Worm (Caenorhabditis elegans): ENCODE results near the gene cyp-33C5.

The cyp-33C5 gene

DNA sequence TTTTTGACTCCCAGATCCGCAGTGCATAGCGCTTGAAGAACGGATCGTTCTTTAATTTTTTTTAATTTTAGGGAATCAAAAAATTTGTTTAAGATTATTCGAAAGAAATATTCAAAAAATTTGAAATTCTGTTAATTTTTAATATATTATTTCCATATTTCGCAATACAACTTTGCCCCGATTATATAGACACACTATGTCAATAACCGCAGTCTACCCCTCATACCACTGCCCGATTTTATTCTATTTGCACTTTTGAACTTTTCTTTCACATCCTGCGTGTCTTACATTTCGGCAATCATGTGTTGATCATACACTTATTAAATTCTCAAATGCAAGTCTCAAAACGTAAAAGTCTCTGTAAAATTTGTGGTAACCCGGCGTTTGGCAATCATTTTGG, 26.0 kb upstream of the cyp-33C5 start, which contains the start of gene nhr-56 (continued):
- TF ChIP-seq nhr-102 (tag; optimal IDR thresholded peaks at IDR 0.05) = peak; percentile 21
- TF ChIP-seq dpl-1 (GFP tag; optimal IDR thresholded peaks at IDR 0.05) = no peak
- no peak for TF ChIP-seq mdt-29 (GFP tag; IDR thresholded peaks at IDR 0.05)
- TF ChIP-seq daf-12 (tag; optimal IDR thresholded peaks at IDR 0.05) = no peak
- TF ChIP-seq zfp-3 (GFP tag; conservative IDR thresholded peaks at IDR 0.05) = no peak

DNA sequence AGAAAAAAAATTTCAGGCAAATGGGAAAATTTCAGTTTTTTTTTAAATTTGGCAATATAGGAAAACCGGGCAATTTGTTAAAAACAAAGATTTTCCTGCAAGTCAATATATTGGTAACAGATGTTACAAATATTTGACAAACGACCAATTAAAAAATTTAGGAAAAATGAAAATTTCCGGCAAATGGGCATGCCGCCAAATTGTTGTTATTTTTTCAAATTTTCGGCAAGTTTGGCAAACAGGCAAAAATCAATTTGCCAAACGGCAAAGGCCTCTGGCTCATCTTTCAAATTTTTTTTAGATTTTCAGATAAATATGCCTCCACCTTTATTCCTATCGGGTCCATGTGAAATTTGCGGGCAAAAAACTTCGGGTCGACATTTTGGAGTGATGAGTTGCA, 23.0 kb upstream of the cyp-33C5 start, which contains the start of gene nhr-128:
Gene nhr-128, plus strand, starts transcription at position 301 of the 400 bp plus-strand sequence.
- no peak for TF ChIP-seq madf-5 (GFP tag; IDR thresholded peaks at IDR 0.05)
- TF ChIP-seq nhr-11 (tag; optimal IDR thresholded peaks at IDR 0.05) = no peak
- no peak for TF ChIP-seq zfp-3 (GFP tag; conservative IDR thresholded peaks at IDR 0.05)
- no peak for TF ChIP-seq T26A8.4 (GFP tag; IDR thresholded peaks at IDR 0.05)
- TF ChIP-seq tra-1 (GFP tag; IDR thresholded peaks at IDR 0.05) = no peak
- TF ChIP-seq lin-15B (tag; optimal IDR thresholded peaks at IDR 0.05) = no peak
- TF ChIP-seq hlh-30 (tag; optimal IDR thresholded peaks at IDR 0.05; ENCODE audit: insufficient read depth) = no peak
- TF ChIP-seq rbr-2 (tag; optimal IDR thresholded peaks at IDR 0.05) = no peak
- TF ChIP-seq ceh-28 (tag; optimal IDR thresholded peaks at IDR 0.05) = no peak
- TF ChIP-seq fos-1 (tag; optimal IDR thresholded peaks at IDR 0.05) = no peak
- TF ChIP-seq F10B5.3 (tag; optimal IDR thresholded peaks at IDR 0.05) = no peak
- no peak for TF ChIP-seq ceh-44 (GFP tag; IDR thresholded peaks at IDR 0.05)
- no peak for TF ChIP-seq Y75B8A.6 (GFP tag; IDR thresholded peaks at IDR 0.05)
- no peak for TF ChIP-seq mxl-3 (GFP tag; optimal IDR thresholded peaks at IDR 0.05)
- TF ChIP-seq ctbp-1 (GFP tag; IDR thresholded peaks at IDR 0.05) = no peak
- no peak for TF ChIP-seq F37D6.2 (tag; optimal IDR thresholded peaks at IDR 0.05)
- no peak for TF ChIP-seq ztf-7 (tag; optimal IDR thresholded peaks at IDR 0.05)
- no peak for TF ChIP-seq T20F7.1 (GFP tag; optimal IDR thresholded peaks at IDR 0.05)
- no peak for TF ChIP-seq nhr-76 (tag; optimal IDR thresholded peaks at IDR 0.05)

DNA sequence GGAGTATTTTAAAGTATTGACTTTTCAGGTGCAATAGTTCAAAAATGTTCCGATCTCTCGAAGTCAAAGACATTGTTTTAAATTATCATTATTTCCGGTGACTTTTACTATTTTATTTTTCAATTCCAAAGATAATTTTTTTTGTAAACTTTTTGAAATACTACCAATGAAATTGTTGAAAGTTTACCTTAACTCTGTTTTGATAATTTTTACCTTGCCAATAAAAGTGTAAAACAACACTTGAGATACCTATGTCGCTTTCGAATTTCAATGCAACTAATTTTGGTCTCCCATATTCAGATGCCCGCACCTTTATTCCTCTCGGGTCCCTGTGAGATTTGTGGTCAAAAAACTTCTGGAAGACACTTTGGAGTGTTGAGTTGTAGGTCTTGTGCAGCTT, 19.7 kb upstream of the cyp-33C5 start, which contains the start of gene nhr-103:
Gene nhr-103, plus strand, starts transcription at position 301 of the 400 bp plus-strand sequence.
- TF ChIP-seq unc-130 (GFP tag; optimal IDR thresholded peaks at IDR 0.05) (no peak), ctbp-1 (GFP tag; IDR thresholded peaks at IDR 0.05) (no peak), hlh-11 (tag; optimal IDR thresholded peaks at IDR 0.05) (no peak), lir-3 (tag; optimal IDR thresholded peaks at IDR 0.05) (no peak), nhr-237 (tag; optimal IDR thresholded peaks at IDR 0.05) (no peak), fkh-10 (GFP tag; optimal IDR thresholded peaks at IDR 0.05) (no peak), skn-1 (tag; optimal IDR thresholded peaks at IDR 0.05) (no peak), zfp-2 (tag; optimal IDR thresholded peaks at IDR 0.05) (no peak)

DNA sequence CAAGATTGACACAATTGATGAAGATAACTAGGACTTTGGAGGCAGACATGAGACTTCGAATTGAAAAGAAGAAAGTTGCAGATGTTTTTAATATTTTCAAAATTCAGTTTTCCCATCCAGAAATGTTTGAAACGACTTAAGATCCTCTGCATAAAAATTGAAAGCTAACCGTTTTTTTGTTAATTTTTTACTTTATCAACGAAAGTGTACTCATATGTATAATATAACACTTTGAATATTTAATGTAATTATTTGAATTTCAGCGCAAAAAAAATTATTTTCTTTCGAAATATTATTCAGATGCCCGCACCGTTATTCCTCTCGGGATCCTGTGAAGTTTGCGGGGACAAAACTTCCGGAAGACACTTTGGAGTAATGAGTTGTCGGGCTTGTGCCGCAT, 17.9 kb upstream of the cyp-33C5 start, which contains the start of gene nhr-18:
Gene nhr-18, plus strand, starts transcription at position 301 of the 400 bp plus-strand sequence.
- no peak for TF ChIP-seq unc-39 (tag; optimal IDR thresholded peaks at IDR 0.05)
- no peak for TF ChIP-seq fos-1 (tag; optimal IDR thresholded peaks at IDR 0.05)
- TF ChIP-seq fkh-10 (GFP tag; optimal IDR thresholded peaks at IDR 0.05) = no peak
- TF ChIP-seq zag-1 (tag; optimal IDR thresholded peaks at IDR 0.05) = no peak
- no peak for TF ChIP-seq T26A8.4 (GFP tag; IDR thresholded peaks at IDR 0.05)
- no peak for TF ChIP-seq ama-1 (optimal IDR thresholded peaks at IDR 0.05)
- TF ChIP-seq mes-2 (tag; optimal IDR thresholded peaks at IDR 0.05; ENCODE audit: poor library complexity, severe bottlenecking) = no peak
- no peak for TF ChIP-seq jun-1 (tag; optimal IDR thresholded peaks at IDR 0.05)
- TF ChIP-seq mep-1 (tag; optimal IDR thresholded peaks at IDR 0.05) = no peak
- TF ChIP-seq mdl-1 (tag; optimal IDR thresholded peaks at IDR 0.05) = no peak
- TF ChIP-seq unc-62 (GFP tag; optimal IDR thresholded peaks at IDR 0.05 in 1 of 2) = no peak
- TF ChIP-seq unc-62 (tag; optimal IDR thresholded peaks at IDR 0.05) = no peak
- no peak for TF ChIP-seq ceh-44 (GFP tag; IDR thresholded peaks at IDR 0.05)
- TF ChIP-seq saeg-2 (GFP tag; IDR thresholded peaks at IDR 0.05) = no peak
- TF ChIP-seq lin-1 (GFP tag; IDR thresholded peaks at IDR 0.05) = no peak
- TF ChIP-seq ZK546.5 (tag; optimal IDR thresholded peaks at IDR 0.05) = no peak
- TF ChIP-seq ztf-7 (tag; optimal IDR thresholded peaks at IDR 0.05) = no peak
- no peak for TF ChIP-seq nhr-48 (tag; optimal IDR thresholded peaks at IDR 0.05)
- no peak for TF ChIP-seq daf-19 (GFP tag; conservative IDR thresholded peaks at IDR 0.05)
- no peak for TF ChIP-seq hlh-11 (tag; optimal IDR thresholded peaks at IDR 0.05)
- no peak for TF ChIP-seq aly-2 (tag; optimal IDR thresholded peaks at IDR 0.05)

Measured in whole organism, L4 larva.